Worm (Caenorhabditis elegans) whole organism, L4 larva: ENCODE data around the gene F07C3.3.

Experiments
- F37D6.2 ChIP-seq: sonication (generic microtip); optimal IDR thresholded peaks from 2 replicates; lab custom pipeline; 2016; ENCODE audit warnings: mild to moderate bottlenecking, missing genetic modification characterization, missing compliant biosample characterization
- T20F7.1 ChIP-seq: fragments of 200-800 bp; sonication (Bioruptor generic); optimal IDR thresholded peaks from 2 replicates; lab custom pipeline; 2018; ENCODE audit warnings: mild to moderate bottlenecking, missing genetic modification characterization, missing compliant biosample characterization
- T26A8.4 ChIP-seq: fragments of 200-800 bp; sonication (Bioruptor generic); IDR thresholded peaks from 2 replicates; pipeline ENCODE4 v1.3.6; 2022; ENCODE audit warnings: missing genetic modification characterization, missing compliant biosample characterization
- Y48G9A.11 ChIP-seq: fragments of 200-800 bp; sonication (Bioruptor generic); IDR thresholded peaks from 2 replicates; pipeline ENCODE4 v1.3.6; 2022; ENCODE audit warnings: missing genetic modification reagents, missing genetic modification characterization, missing compliant biosample characterization
- aha-1 ChIP-seq: fragments of 150-350 bp; peaks from one replicate; lab custom pipeline; 2014; ENCODE audit warnings: missing biosample characterization, missing genetic modification characterization
- ces-1 ChIP-seq: fragments of 150-350 bp; sonication (generic microtip); optimal IDR thresholded peaks from 4 replicates; lab custom pipeline; 2014; ENCODE audit warnings: missing biosample characterization, missing genetic modification reagents, missing genetic modification characterization
- ctbp-1 ChIP-seq: fragments of 200-800 bp; sonication (Bioruptor generic); IDR thresholded peaks from 2 replicates; pipeline ENCODE4 v1.3.6; 2022; ENCODE audit warnings: missing genetic modification reagents, missing genetic modification characterization, missing compliant biosample characterization
- daf-12 ChIP-seq: fragments of 150-350 bp; optimal IDR thresholded peaks from 2 replicates; lab custom pipeline; 2014; ENCODE audit warnings: missing biosample characterization, missing genetic modification reagents, missing genetic modification characterization
- daf-16 ChIP-seq, 3 experiments: sonication (generic microtip); optimal IDR thresholded peaks; 2 replicates each; lab custom pipeline; 2016 to 2017; ENCODE audit warnings: missing genetic modification characterization in 3 of 3, missing genetic modification reagents in 3 of 3, mild to moderate bottlenecking in 2 of 3, missing compliant biosample characterization in 2 of 3, missing biosample characterization in 1 of 3, moderate library complexity in 1 of 3
- dmd-6 ChIP-seq: fragments of 200-800 bp; sonication (Bioruptor generic); IDR thresholded peaks from 2 replicates; pipeline ENCODE4 v1.3.6; 2022; ENCODE audit warnings: missing genetic modification reagents, missing genetic modification characterization, missing compliant biosample characterization
- dmd-8 ChIP-seq: fragments of 200-800 bp; sonication (Bioruptor generic); IDR thresholded peaks from 2 replicates; pipeline ENCODE4 v1.3.6; 2022; ENCODE audit warnings: missing genetic modification characterization, missing compliant biosample characterization
- dpl-1 ChIP-seq: fragments of 150-350 bp; optimal IDR thresholded peaks from 2 replicates; lab custom pipeline; 2014; ENCODE audit warnings: missing biosample characterization, missing genetic modification reagents, missing genetic modification characterization
- duxl-1 ChIP-seq: sonication (generic microtip); optimal IDR thresholded peaks from 2 replicates; lab custom pipeline; 2016; ENCODE audit warnings: mild to moderate bottlenecking, missing genetic modification characterization, moderate library complexity, missing compliant biosample characterization; ENCODE audit not compliant: poor library complexity
- dve-1 ChIP-seq: sonication (generic microtip); optimal IDR thresholded peaks from 2 replicates; lab custom pipeline; 2017; ENCODE audit warnings: antibody characterized with exemption, mild to moderate bottlenecking, missing genetic modification characterization, missing compliant biosample characterization; ENCODE audit not compliant: insufficient read depth
- fkh-10 ChIP-seq: fragments of 150-350 bp; optimal IDR thresholded peaks from 2 replicates; lab custom pipeline; 2014; ENCODE audit warnings: missing biosample characterization, missing genetic modification reagents, missing genetic modification characterization
- hlh-11 ChIP-seq: fragments of 200-800 bp; sonication (Bioruptor generic); optimal IDR thresholded peaks from 2 replicates; lab custom pipeline; 2018; ENCODE audit warnings: mild to moderate bottlenecking, missing genetic modification characterization, missing compliant biosample characterization
- hlh-30 ChIP-seq: sonication (generic microtip); optimal IDR thresholded peaks from 2 replicates; lab custom pipeline; 2017; ENCODE audit warnings: antibody characterized with exemption, mild to moderate bottlenecking, missing genetic modification characterization, missing compliant biosample characterization; ENCODE audit not compliant: insufficient read depth
- hmg-1.1 ChIP-seq: fragments of 200-800 bp; sonication (Bioruptor generic); IDR thresholded peaks from 2 replicates; pipeline ENCODE4 v1.3.6; 2022; ENCODE audit warnings: missing genetic modification reagents, missing genetic modification characterization, missing compliant biosample characterization
- lsy-2 ChIP-seq, 2 experiments: fragments of 150-350 bp in 1 of 2; sonication (generic microtip) in 1 of 2; optimal IDR thresholded peaks; 2 replicates each; lab custom pipeline; 2014 to 2017; ENCODE audit warnings: missing biosample characterization in 2 of 2, missing genetic modification characterization in 2 of 2
- mep-1 ChIP-seq: fragments of 150-350 bp; sonication (generic microtip); optimal IDR thresholded peaks from 3 replicates; lab custom pipeline; 2014; ENCODE audit warnings: missing biosample characterization, missing genetic modification characterization
- mes-2 ChIP-seq: sonication (generic microtip); optimal IDR thresholded peaks from 2 replicates; lab custom pipeline; 2016; ENCODE audit warnings: missing genotype, mild to moderate bottlenecking, missing genetic modification characterization, missing compliant biosample characterization; ENCODE audit not compliant: poor library complexity, severe bottlenecking
- nhr-11 ChIP-seq: fragments of 150-350 bp; optimal IDR thresholded peaks from 2 replicates; lab custom pipeline; 2014; ENCODE audit warnings: missing biosample characterization, missing genetic modification characterization
- nhr-28 ChIP-seq: fragments of 150-350 bp; optimal IDR thresholded peaks from 2 replicates; lab custom pipeline; 2014; ENCODE audit warnings: missing biosample characterization, missing genetic modification characterization
- nhr-42 ChIP-seq: fragments of 200-800 bp; sonication (Bioruptor generic); IDR thresholded peaks from 2 replicates; pipeline ENCODE4 v1.3.6; 2022; ENCODE audit warnings: missing genetic modification characterization, missing compliant biosample characterization
- nhr-48 ChIP-seq: sonication (generic microtip); optimal IDR thresholded peaks from 2 replicates; lab custom pipeline; 2016; ENCODE audit warnings: mild to moderate bottlenecking, missing genetic modification characterization, missing compliant biosample characterization
- nhr-6 ChIP-seq: fragments of 150-350 bp; optimal IDR thresholded peaks from 2 replicates; lab custom pipeline; 2014; ENCODE audit warnings: missing biosample characterization, missing genetic modification characterization
- nhr-77 ChIP-seq: fragments of 150-350 bp; optimal IDR thresholded peaks from 2 replicates; lab custom pipeline; 2014; ENCODE audit warnings: missing biosample characterization, missing genetic modification characterization
- pqm-1 ChIP-seq: sonication (generic microtip); optimal IDR thresholded peaks from 2 replicates; lab custom pipeline; 2017; ENCODE audit warnings: missing biosample characterization, missing genetic modification characterization
- rbr-2 ChIP-seq: sonication (generic microtip); optimal IDR thresholded peaks from 2 replicates; lab custom pipeline; 2016; ENCODE audit warnings: missing genotype, missing genetic modification characterization, missing compliant biosample characterization
- tra-1 ChIP-seq: fragments of 200-800 bp; sonication (Bioruptor generic); IDR thresholded peaks from 2 replicates; pipeline ENCODE4 v1.3.6; 2022; ENCODE audit warnings: missing genetic modification reagents, missing genetic modification characterization, missing compliant biosample characterization
- unc-130 ChIP-seq: sonication (generic microtip); optimal IDR thresholded peaks from 2 replicates; lab custom pipeline; 2016; ENCODE audit warnings: missing genetic modification reagents, missing genetic modification characterization, missing compliant biosample characterization
- unc-62 ChIP-seq, 3 experiments: fragments of 150-350 bp in 1 of 3; sonication (generic microtip); optimal IDR thresholded peaks in 2 of 3; peaks in 1 of 3; 1 replicate in 1 of 3; 2 replicates in 2 of 3; lab custom pipeline; 2014 to 2017; ENCODE audit warnings: missing biosample characterization in 3 of 3, missing genetic modification characterization in 3 of 3, missing genetic modification reagents in 3 of 3, missing genotype in 1 of 3
- zfp-3 ChIP-seq: fragments of 200-800 bp; sonication (Bioruptor generic); conservative IDR thresholded peaks from 2 replicates; pipeline ENCODE4 v1.3.6; 2022; ENCODE audit warnings: missing genetic modification reagents, missing genetic modification characterization, missing compliant biosample characterization

The F07C3.3 gene

ce11 chrV:9243171-9243996 is 11.2 kb upstream of the F07C3.3 start, which contains the start of gene glo-4:
Gene glo-4 (minus strand): TSS chrV:9243221.
- TF ChIP-seq nhr-48 (tag; lab: Kevin White, UChicago) (peak; percentile 52), hlh-11 (tag; lab: Kevin White, UChicago) (peak; percentile 78), Y48G9A.11 (GFP tag; lab: Robert Waterston, UW) (no peak), nhr-42 (no peak), daf-12 (tag; lab: Kevin White, UChicago) (no peak), F37D6.2 (tag; lab: Kevin White, UChicago) (peak; percentile 55), ces-1 (GFP tag; lab: Kevin White, UChicago) (no peak), dve-1 (tag; lab: Kevin White, UChicago) (peak; percentile 76), rbr-2 (tag; lab: Kevin White, UChicago) (peak; percentile 77), fkh-10 (peak; percentile 96), pqm-1 (peak; percentile 66), dmd-6 (GFP tag; lab: Robert Waterston, UW) (peak; percentile 49), dpl-1 (GFP tag; lab: Kevin White, UChicago) (peak; percentile 80), lsy-2 (tag; optimal IDR thresholded peaks at IDR 0.05; lab: Kevin White, UChicago) (peak; percentile 51 to 87), mep-1 (tag; lab: Kevin White, UChicago) (peak; percentile 85), hmg-1.1 (GFP tag; lab: Robert Waterston, UW) (peak; percentile 45; the same call in 1 of the 2 replicates), nhr-77 (tag; lab: Kevin White, UChicago) (peak; percentile 23), hlh-30 (tag; lab: Kevin White, UChicago) (peak; percentile 55), duxl-1 (peak; percentile 15), T20F7.1 (GFP tag; lab: Kevin White, UChicago) (peak; percentile 70), unc-62 (GFP tag; optimal IDR thresholded peaks at IDR 0.05 in 1 of 2; lab: Kevin White, UChicago) (peak in 1 of 2 experiments; percentile 93), unc-62 (tag; optimal IDR thresholded peaks at IDR 0.05; lab: Kevin White, UChicago) (no peak), daf-16 (GFP tag; optimal IDR thresholded peaks at IDR 0.05; lab: Kevin White, UChicago) (no peak), daf-16 (tag; optimal IDR thresholded peaks at IDR 0.05; lab: Kevin White, UChicago) (peak; percentile 1), unc-130 (GFP tag; lab: Kevin White, UChicago) (no peak), zfp-3 (GFP tag; lab: Robert Waterston, UW) (no peak), ctbp-1 (GFP tag; lab: Robert Waterston, UW) (0 out of 2 replicates have a peak, but pooled peaks have one; percentile 50), aha-1 (tag; lab: Kevin White, UChicago) (peak; percentile 69), nhr-28 (peak; percentile 56), nhr-11 (peak; percentile 40), mes-2 (peak; percentile 81), nhr-6 (tag; lab: Kevin White, UChicago) (peak; percentile 6)

ce11 chrV:9225675-9226144 is 6.5 kb downstream of the F07C3.3 start, which contains the start of gene F07C3.2:
Gene F07C3.2 (plus strand): TSS chrV:9226094.
- TF ChIP-seq unc-62 (GFP tag; optimal IDR thresholded peaks at IDR 0.05 in 1 of 2; lab: Kevin White, UChicago) (peak in 1 of 2 experiments; percentile 1), unc-62 (tag; optimal IDR thresholded peaks at IDR 0.05; lab: Kevin White, UChicago) (no peak), dmd-8 (no peak), hmg-1.1 (GFP tag; lab: Robert Waterston, UW) (peak; percentile 39; the same call in 1 of the 2 replicates), duxl-1 (no peak), tra-1 (GFP tag; lab: Robert Waterston, UW) (0 out of 2 replicates have a peak, but pooled peaks have one; percentile 15), ctbp-1 (GFP tag; lab: Robert Waterston, UW) (0 out of 2 replicates have a peak, but pooled peaks have one; percentile 34)

- TF ChIP-seq T26A8.4 (no peak), nhr-48 (tag; lab: Kevin White, UChicago) (peak; percentile 33)
Measured at ce11 chrV:9224981-9225380, 7.2 kb downstream of the F07C3.3 start.
